Fruit fly (Drosophila melanogaster): ENCODE measurements around the gene CG5614.

DNA sequence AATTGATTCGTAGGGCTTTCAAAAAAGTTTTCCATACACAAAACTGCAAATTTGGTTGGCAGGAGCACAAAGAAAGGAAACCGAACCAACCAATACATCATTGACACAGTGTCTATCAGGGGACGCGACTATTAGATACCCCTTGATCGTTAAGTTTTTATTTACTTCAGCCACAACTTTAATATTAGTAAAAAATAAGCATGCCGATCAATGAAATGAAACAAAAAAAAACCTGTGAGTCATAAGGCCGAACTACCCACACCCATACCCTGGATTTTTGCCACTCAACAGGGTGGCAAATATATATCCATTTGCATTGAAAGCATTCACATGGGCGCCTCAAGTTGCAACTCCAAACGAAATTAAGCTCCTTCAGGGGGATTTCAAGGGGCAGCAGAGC is 36.7 kb downstream of the CG5614 start:
- TF ChIP-seq Dfd (GFP tag; optimal IDR thresholded peaks at IDR 0.05) (no peak), br (GFP tag; optimal IDR thresholded peaks at IDR 0.05) (no peak), Myc (optimal IDR thresholded peaks at IDR 0.05) (no peak), sv (GFP tag; optimal IDR thresholded peaks at IDR 0.05) (no peak)

Data from whole organism, wandering third instar larva.